Worm (Caenorhabditis elegans): ENCODE measurements around the gene C46A5.4.

Gene C46A5.4

ce11 chrIV:7757245-7757644, at the start of gene C46A5.4:
Gene C46A5.4 (minus strand): TSS chrIV:7757345.
- TF ChIP-seq npax-4 (tag; optimal IDR thresholded peaks at IDR 0.05), result no peak

ce11 chrIV:7804740-7805139, 47.6 kb upstream of the C46A5.4 start, which contains the start of gene C33H5.2:
Gene C33H5.2 (plus strand): TSS chrIV:7805040.
- TF ChIP-seq pqm-1 (tag; optimal IDR thresholded peaks at IDR 0.05) (no peak), hlh-15 (tag; optimal IDR thresholded peaks at IDR 0.05) (no peak), tbx-2 (tag; optimal IDR thresholded peaks at IDR 0.05) (no peak), hlh-30 (tag; optimal IDR thresholded peaks at IDR 0.05; ENCODE audit: insufficient read depth) (no peak), madf-2 (tag; optimal IDR thresholded peaks at IDR 0.05) (no peak), ttx-3 (tag; optimal IDR thresholded peaks at IDR 0.05) (no peak), ceh-31 (tag; optimal IDR thresholded peaks at IDR 0.05) (no peak), sdc-2 (tag; optimal IDR thresholded peaks at IDR 0.05) (no peak), lim-6 (tag; optimal IDR thresholded peaks at IDR 0.05) (no peak), gmeb-2 (tag; optimal IDR thresholded peaks at IDR 0.05) (no peak), sox-2 (GFP tag; IDR thresholded peaks at IDR 0.05) (no peak), C08G9.2 (tag; optimal IDR thresholded peaks at IDR 0.05) (no peak), ceh-22 (tag; optimal IDR thresholded peaks at IDR 0.05) (no peak), pax-1 (tag; optimal IDR thresholded peaks at IDR 0.05) (no peak), ref-2 (tag; optimal IDR thresholded peaks at IDR 0.05) (no peak), eyg-1 (tag; optimal IDR thresholded peaks at IDR 0.05) (no peak), tbx-7 (tag; optimal IDR thresholded peaks at IDR 0.05) (no peak), ceh-45 (GFP tag; IDR thresholded peaks at IDR 0.05) (no peak), dve-1 (tag; optimal IDR thresholded peaks at IDR 0.05) (no peak)

DNA sequence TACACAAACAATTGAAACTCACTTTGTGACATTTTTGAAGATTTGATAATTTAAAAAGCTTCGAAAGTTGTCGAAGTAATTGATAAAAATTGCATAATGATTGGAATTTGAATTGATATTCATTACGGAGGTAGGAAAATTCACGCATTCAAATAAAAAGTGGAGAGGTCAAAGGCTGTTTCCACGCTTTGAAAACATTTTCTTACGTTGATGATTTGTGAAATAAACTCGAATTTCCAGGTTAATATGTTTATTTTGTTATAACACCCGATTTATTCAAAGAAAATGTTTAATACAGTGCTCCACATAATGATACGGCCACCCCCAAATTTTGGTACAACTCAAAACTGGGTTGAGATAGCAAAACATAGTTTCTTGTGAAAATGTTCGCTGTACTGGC, 46.1 kb upstream of the C46A5.4 start, which contains the start of gene C33H5.16:
Gene C33H5.16 (minus strand): TSS at position 101 of the 400 bp plus-strand sequence.
- no peak for TF ChIP-seq T23F11.4 (GFP tag; optimal IDR thresholded peaks at IDR 0.05)
- TF ChIP-seq ceh-18 (tag; optimal IDR thresholded peaks at IDR 0.05), result no peak
- TF ChIP-seq sox-4 (tag; optimal IDR thresholded peaks at IDR 0.05), result no peak
- TF ChIP-seq C08G9.2 (tag; optimal IDR thresholded peaks at IDR 0.05), result no peak
- no peak for TF ChIP-seq tbx-2 (tag; optimal IDR thresholded peaks at IDR 0.05)
- TF ChIP-seq npax-4 (tag; optimal IDR thresholded peaks at IDR 0.05), result no peak
- no peak for TF ChIP-seq F13H6.1 (tag; optimal IDR thresholded peaks at IDR 0.05)
- TF ChIP-seq ceh-19 (GFP tag; optimal IDR thresholded peaks at IDR 0.05), result no peak
- no peak for TF ChIP-seq fkh-10 (GFP tag; optimal IDR thresholded peaks at IDR 0.05)
- no peak for TF ChIP-seq elt-4 (tag; optimal IDR thresholded peaks at IDR 0.05)
- no peak for TF ChIP-seq K02D7.2 (tag; optimal IDR thresholded peaks at IDR 0.05)

DNA sequence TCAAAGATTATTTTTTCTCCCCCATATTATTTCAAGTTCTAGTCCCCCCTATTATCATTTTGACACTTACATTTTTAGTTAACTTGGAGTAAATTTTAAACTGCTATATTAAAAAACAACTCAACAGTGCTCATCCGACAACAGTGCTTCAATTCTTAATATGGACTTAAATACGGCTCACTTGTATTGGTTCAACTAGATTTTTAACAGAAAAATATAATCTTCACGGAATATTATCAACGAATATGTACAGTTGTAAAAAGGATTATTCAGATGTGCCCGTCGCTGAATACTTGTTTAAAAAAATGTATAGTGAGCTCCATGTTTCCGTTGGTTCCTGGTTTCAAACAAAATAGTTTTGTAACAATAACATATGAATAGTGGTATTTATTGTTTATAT, 43.2 kb upstream of the C46A5.4 start:
- TF ChIP-seq ceh-48 (tag; optimal IDR thresholded peaks at IDR 0.05), result no peak
- no peak for TF ChIP-seq fkh-6 (tag; optimal IDR thresholded peaks at IDR 0.05)
- TF ChIP-seq hlh-13 (GFP tag; optimal IDR thresholded peaks at IDR 0.05), result no peak
- TF ChIP-seq unc-86 (tag; optimal IDR thresholded peaks at IDR 0.05), result no peak
- no peak for TF ChIP-seq lim-6 (tag; optimal IDR thresholded peaks at IDR 0.05)
- TF ChIP-seq tbx-2 (tag; optimal IDR thresholded peaks at IDR 0.05), result no peak
- TF ChIP-seq nhr-11 (tag; optimal IDR thresholded peaks at IDR 0.05), result no peak
- TF ChIP-seq lin-11 (tag; optimal IDR thresholded peaks at IDR 0.05), result no peak
- no peak for TF ChIP-seq pha-2 (tag; optimal IDR thresholded peaks at IDR 0.05)
- no peak for TF ChIP-seq pag-3 (tag; optimal IDR thresholded peaks at IDR 0.05; ENCODE audit: borderline replicate concordance)
- TF ChIP-seq ceh-19 (GFP tag; optimal IDR thresholded peaks at IDR 0.05), result no peak
- no peak for TF ChIP-seq che-1 (tag; optimal IDR thresholded peaks at IDR 0.05)
- TF ChIP-seq dve-1 (tag; optimal IDR thresholded peaks at IDR 0.05), result no peak
- TF ChIP-seq hlh-15 (tag; optimal IDR thresholded peaks at IDR 0.05), result no peak
- TF ChIP-seq rnt-1 (tag; optimal IDR thresholded peaks at IDR 0.05), result no peak
- TF ChIP-seq K02D7.2 (tag; optimal IDR thresholded peaks at IDR 0.05), result no peak
- no peak for TF ChIP-seq gmeb-2 (tag; optimal IDR thresholded peaks at IDR 0.05)
- TF ChIP-seq npax-4 (tag; optimal IDR thresholded peaks at IDR 0.05), result no peak
- TF ChIP-seq fax-1 (tag; optimal IDR thresholded peaks at IDR 0.05), result no peak
- TF ChIP-seq elt-2 (tag; optimal IDR thresholded peaks at IDR 0.05), result no peak
